Fruit fly (Drosophila melanogaster) whole organism, prepupa: ENCODE results near the gene slp1.

ENCODE experiments used
- CG10669 ChIP-seq: fragments of 200-800 bp; sonication (Bioruptor generic); optimal IDR thresholded peaks from 3 replicates; lab custom pipeline; 2018; ENCODE audit warnings: missing biosample characterization, mild to moderate bottlenecking, missing genetic modification characterization, moderate library complexity
- CG6792 ChIP-seq: fragments of 200-800 bp; sonication (Bioruptor generic); optimal IDR thresholded peaks from 3 replicates; lab custom pipeline; 2016; ENCODE audit warnings: missing biosample characterization, missing genetic modification characterization
- CG6808 ChIP-seq: fragments of 200-800 bp; sonication (Bioruptor generic); optimal IDR thresholded peaks from 3 replicates; lab custom pipeline; 2017; ENCODE audit warnings: missing biosample characterization, missing genetic modification characterization, mild to moderate bottlenecking, moderate library complexity, missing genetic modification reagents
- CG9139 ChIP-seq: fragments of 200-800 bp; sonication (Bioruptor generic); optimal IDR thresholded peaks from 3 replicates; lab custom pipeline; 2017; ENCODE audit warnings: missing biosample characterization, mild to moderate bottlenecking, missing genetic modification characterization
- Met ChIP-seq: fragments of 200-800 bp; sonication (Bioruptor generic); optimal IDR thresholded peaks from 3 replicates; lab custom pipeline; 2016; ENCODE audit warnings: missing biosample characterization, missing genetic modification characterization
- Sox102F ChIP-seq: fragments of 200-800 bp; sonication (Bioruptor generic); optimal IDR thresholded peaks from 2 replicates; lab custom pipeline; 2016; ENCODE audit warnings: missing biosample characterization, mild to moderate bottlenecking, missing genetic modification characterization
- Sox14 ChIP-seq: fragments of 200-800 bp; sonication (Bioruptor generic); optimal IDR thresholded peaks from 3 replicates; lab custom pipeline; 2016; ENCODE audit warnings: missing biosample characterization, missing genetic modification characterization
- esn ChIP-seq: fragments of 200-800 bp; sonication (Bioruptor generic); optimal IDR thresholded peaks from 2 replicates; lab custom pipeline; 2016; ENCODE audit warnings: missing biosample characterization, mild to moderate bottlenecking, missing genetic modification characterization, moderate library complexity
- lz ChIP-seq: fragments of 200-800 bp; sonication (Bioruptor generic); optimal IDR thresholded peaks from 3 replicates; lab custom pipeline; 2016; ENCODE audit warnings: missing biosample characterization, missing genetic modification characterization

DNA sequence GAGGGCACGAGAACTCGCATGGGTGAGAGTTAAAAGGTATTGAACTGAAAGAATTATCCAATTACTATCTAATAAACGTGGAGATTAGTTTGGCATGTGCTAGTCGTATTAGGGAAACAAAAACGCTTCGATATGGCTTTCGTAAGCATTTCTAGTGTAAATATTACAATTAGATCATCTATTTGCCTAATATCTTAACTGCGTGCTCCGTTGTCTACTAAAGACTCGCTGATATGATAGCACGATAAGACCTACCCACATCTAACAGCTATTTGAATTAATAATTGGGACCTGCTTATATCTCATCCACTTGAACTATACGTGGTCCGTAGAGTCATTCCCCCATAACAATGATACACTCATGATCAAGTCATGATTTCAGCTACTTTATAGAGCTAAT lies 48.0 kb upstream of the slp1 start:
- no peak for TF ChIP-seq CG6808 (GFP tag; lab: Kevin White, UChicago)
- no peak for TF ChIP-seq Sox102F (GFP tag; lab: Kevin White, UChicago)
- no peak for TF ChIP-seq CG6792 (GFP tag; lab: Kevin White, UChicago)
- no peak for TF ChIP-seq Met (GFP tag; lab: Kevin White, UChicago)
- no peak for TF ChIP-seq CG10669 (GFP tag; lab: Kevin White, UChicago)
- no peak for TF ChIP-seq Sox14
- TF ChIP-seq esn (GFP tag; lab: Kevin White, UChicago) = no peak
- no peak for TF ChIP-seq CG9139
- TF ChIP-seq lz (GFP tag; lab: Kevin White, UChicago) = no peak
